Worm (Caenorhabditis elegans) whole organism, L2 larva: ENCODE data around the gene cul-5.

Source experiments
- elt-1 ChIP-seq: fragments of 150-350 bp; optimal IDR thresholded peaks from 2 replicates; lab custom pipeline; 2014; ENCODE audit warnings: missing biosample characterization, missing genetic modification characterization
- lin-39 ChIP-seq: fragments of 150-350 bp; optimal IDR thresholded peaks from 2 replicates; lab custom pipeline; 2014; ENCODE audit warnings: missing biosample characterization, missing genetic modification reagents, missing genetic modification characterization
- mbf-1 ChIP-seq: sonication (generic microtip); optimal IDR thresholded peaks from 2 replicates; lab custom pipeline; 2017; ENCODE audit warnings: missing biosample characterization, missing genetic modification characterization
- nhr-12 ChIP-seq: fragments of 150-350 bp; optimal IDR thresholded peaks from 2 replicates; lab custom pipeline; 2014; ENCODE audit warnings: missing biosample characterization, missing genetic modification characterization
- nhr-25 ChIP-seq: fragments of 150-350 bp; sonication (generic microtip); optimal IDR thresholded peaks from 3 replicates; lab custom pipeline; 2014; ENCODE audit warnings: missing biosample characterization, missing genetic modification characterization
- nhr-6 ChIP-seq: fragments of 150-350 bp; optimal IDR thresholded peaks from 2 replicates; lab custom pipeline; 2014; ENCODE audit warnings: missing biosample characterization, missing genetic modification characterization

DNA sequence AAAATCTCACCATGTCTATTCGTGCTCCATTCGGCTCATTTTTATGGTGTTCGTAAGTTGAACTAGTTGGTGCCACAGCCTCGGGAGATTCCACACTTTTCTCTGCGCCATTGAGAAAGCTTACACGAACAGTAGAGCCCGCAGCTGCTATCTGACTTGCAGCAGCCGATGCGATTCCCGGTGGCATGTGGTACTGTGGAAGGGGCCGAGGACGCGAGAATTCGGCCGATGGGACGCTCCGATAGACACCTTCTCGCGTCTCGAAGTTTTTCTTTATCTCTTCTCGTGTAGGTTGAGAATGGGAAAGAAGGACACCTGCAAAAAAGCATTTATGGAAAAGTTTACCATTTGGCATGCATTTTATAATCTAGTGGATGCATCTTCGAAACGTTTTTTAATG, 46.1 kb upstream of the cul-5 start:
- TF ChIP-seq elt-1 (no peak), mbf-1 (tag; lab: Kevin White, UChicago) (no peak), lin-39 (tag; lab: Kevin White, UChicago) (no peak), nhr-6 (tag; lab: Kevin White, UChicago) (no peak), nhr-12 (no peak), nhr-25 (tag; lab: Kevin White, UChicago) (no peak)
